Fruit fly (Drosophila melanogaster) whole organism, embryonic: ENCODE results near the gene CG15333.

Source experiments
- CG17568 ChIP-seq: fragments of 200-800 bp; sonication (Bioruptor generic); optimal IDR thresholded peaks from 2 replicates; lab custom pipeline; 2018; ENCODE audit warnings: missing biosample characterization, mild to moderate bottlenecking, missing genetic modification characterization, moderate library complexity
- CG17912 ChIP-seq: fragments of 200-800 bp; sonication (Bioruptor generic); optimal IDR thresholded peaks from 2 replicates; lab custom pipeline; 2018; ENCODE audit warnings: missing biosample characterization, mild to moderate bottlenecking, missing genetic modification characterization
- CG30431 ChIP-seq: fragments of 200-800 bp; sonication (Bioruptor generic); optimal IDR thresholded peaks from 2 replicates; lab custom pipeline; 2017; ENCODE audit warnings: missing biosample characterization, missing genetic modification characterization
- CG4360 ChIP-seq: fragments of 200-800 bp; sonication (Bioruptor generic); IDR thresholded peaks from 2 replicates; pipeline ENCODE4 v1.3.6; 2022; ENCODE audit warnings: missing biosample characterization, missing genetic modification characterization
- CG43689 ChIP-seq: fragments of 200-800 bp; sonication (Bioruptor generic); IDR thresholded peaks from 2 replicates; pipeline ENCODE4 v1.3.6; 2022; ENCODE audit warnings: missing biosample characterization, missing genetic modification characterization
- dmrt99B ChIP-seq: fragments of 200-800 bp; sonication (Bioruptor generic); optimal IDR thresholded peaks from 2 replicates; lab custom pipeline; 2018; ENCODE audit warnings: missing biosample characterization, mild to moderate bottlenecking, missing genetic modification characterization, moderate library complexity
- grau ChIP-seq: fragments of 200-800 bp; optimal IDR thresholded peaks from 3 replicates; lab custom pipeline; 2019; ENCODE audit warnings: missing biosample characterization, mild to moderate bottlenecking, missing genetic modification characterization, moderate library complexity
- sisA ChIP-seq: fragments of 200-800 bp; sonication (Bioruptor generic); IDR thresholded peaks from 2 replicates; pipeline ENCODE4 v1.3.6; 2022; ENCODE audit warnings: missing biosample characterization, missing genetic modification characterization
- usp ChIP-seq: fragments of >200 bp; optimal IDR thresholded peaks from 2 replicates; lab custom pipeline; 2017; ENCODE audit warnings: missing biosample characterization, missing genetic modification characterization

CG15333 gene

dm6 chrX:7970396-7970795 lies 50.7 kb downstream of the CG15333 start (continued):
- TF ChIP-seq CG17912 (GFP tag; lab: Kevin White, UChicago) = no peak
- TF ChIP-seq dmrt99B (tag; lab: Kevin White, UChicago) = peak; percentile 66
- TF ChIP-seq CG30431 = no peak
- no peak for TF ChIP-seq CG43689 (GFP tag; lab: Robert Waterston, UW)
- peak; percentile 8 for TF ChIP-seq CG17568 (GFP tag; lab: Kevin White, UChicago)
- TF ChIP-seq CG4360 (GFP tag; lab: Robert Waterston, UW) = no peak
- no peak for TF ChIP-seq usp (GFP tag; lab: Kevin White, UChicago)
- TF ChIP-seq grau (tag; lab: Kevin White, UChicago) = peak; percentile 65
- peak; percentile 38; the same call in 1 of the 2 replicates for TF ChIP-seq sisA
